Fruit fly (Drosophila melanogaster) whole organism, embryonic: ENCODE measurements around the gene Cep97.

Source experiments
- ATbp ChIP-seq: fragments of 200-800 bp; sonication (Bioruptor generic); optimal IDR thresholded peaks from 2 replicates; lab custom pipeline; 2017; ENCODE audit warnings: missing biosample characterization, mild to moderate bottlenecking, missing genetic modification characterization, missing genetic modification reagents
- Aef1 ChIP-seq: fragments of 200-800 bp; sonication (Bioruptor generic); IDR thresholded peaks from 3 replicates; pipeline ENCODE4 v1.3.6; 2022; ENCODE audit warnings: missing biosample characterization, missing genetic modification characterization
- Asciz ChIP-seq: fragments of 200-800 bp; sonication (Bioruptor generic); optimal IDR thresholded peaks from 2 replicates; lab custom pipeline; 2017; ENCODE audit warnings: missing biosample characterization, mild to moderate bottlenecking, missing genetic modification characterization, missing genetic modification reagents
- CG10274 ChIP-seq: fragments of 200-800 bp; sonication (Bioruptor generic); optimal IDR thresholded peaks from 3 replicates; lab custom pipeline; 2017; ENCODE audit warnings: missing biosample characterization, mild to moderate bottlenecking, missing genetic modification characterization
- CG10979 ChIP-seq: fragments of 200-800 bp; sonication (Bioruptor generic); optimal IDR thresholded peaks from 2 replicates; lab custom pipeline; 2018; ENCODE audit warnings: missing biosample characterization, mild to moderate bottlenecking, missing genetic modification characterization, moderate library complexity
- CG11456 ChIP-seq: fragments of 200-800 bp; sonication (Bioruptor generic); IDR thresholded peaks from 3 replicates; pipeline ENCODE4 v1.3.6; 2022; ENCODE audit warnings: missing biosample characterization, missing genetic modification characterization
- CG11696 ChIP-seq: fragments of 200-800 bp; sonication (Bioruptor generic); IDR thresholded peaks from 2 replicates; pipeline ENCODE4 v1.3.6; 2022; ENCODE audit warnings: missing biosample characterization, missing genetic modification characterization
- CG11723 ChIP-seq: fragments of 200-800 bp; sonication (Bioruptor generic); optimal IDR thresholded peaks from 2 replicates; lab custom pipeline; 2017; ENCODE audit warnings: missing biosample characterization, mild to moderate bottlenecking, missing genetic modification characterization
- CG12155 ChIP-seq: fragments of 200-800 bp; sonication (Bioruptor generic); optimal IDR thresholded peaks from 3 replicates; lab custom pipeline; 2016; ENCODE audit warnings: missing biosample characterization, missing genetic modification characterization
- CG1233 ChIP-seq: fragments of 200-800 bp; sonication (Bioruptor generic); optimal IDR thresholded peaks from 4 replicates; lab custom pipeline; 2018; ENCODE audit warnings: missing biosample characterization, mild to moderate bottlenecking, missing genetic modification characterization
- CG12659 ChIP-seq: fragments of 200-800 bp; sonication (Bioruptor generic); optimal IDR thresholded peaks from 3 replicates; lab custom pipeline; 2017; ENCODE audit warnings: mild to moderate bottlenecking, missing biosample characterization, missing genetic modification reagents, missing genetic modification characterization
- CG12942 ChIP-seq: fragments of 200-800 bp; sonication (Bioruptor generic); optimal IDR thresholded peaks from 3 replicates; lab custom pipeline; 2016; ENCODE audit warnings: missing biosample characterization, missing genetic modification characterization
- CG14860 ChIP-seq: fragments of 200-800 bp; sonication (Bioruptor generic); IDR thresholded peaks from 3 replicates; pipeline ENCODE4 v1.3.6; 2022; ENCODE audit warnings: missing biosample characterization, missing genetic modification characterization; ENCODE audit not compliant: partially characterized antibody
- CG16779 ChIP-seq: fragments of 200-800 bp; sonication (Bioruptor generic); IDR thresholded peaks from 2 replicates; pipeline ENCODE4 v1.3.6; 2022; ENCODE audit warnings: missing biosample characterization, missing genetic modification characterization
- CG17829 ChIP-seq: fragments of 200-800 bp; optimal IDR thresholded peaks from 2 replicates; lab custom pipeline; 2019; ENCODE audit warnings: missing biosample characterization, mild to moderate bottlenecking, missing genetic modification characterization, moderate library complexity
- CG2116 ChIP-seq: fragments of 200-800 bp; sonication (Bioruptor generic); optimal IDR thresholded peaks from 3 replicates; lab custom pipeline; 2018; ENCODE audit warnings: missing biosample characterization, mild to moderate bottlenecking, missing genetic modification characterization
- CG2875 ChIP-seq: fragments of 200-800 bp; sonication (Bioruptor generic); optimal IDR thresholded peaks from 2 replicates; lab custom pipeline; 2017; ENCODE audit warnings: missing biosample characterization, mild to moderate bottlenecking, missing genetic modification characterization, missing genetic modification reagents
- CG31224 ChIP-seq: fragments of 200-800 bp; sonication (Bioruptor generic); IDR thresholded peaks from 2 replicates; pipeline ENCODE4 v1.3.6; 2022; ENCODE audit warnings: missing biosample characterization, missing genetic modification characterization
- CG32532 ChIP-seq: fragments of 200-800 bp; sonication (Bioruptor generic); IDR thresholded peaks from 2 replicates; pipeline ENCODE4 v1.3.6; 2022; ENCODE audit warnings: missing biosample characterization, missing genetic modification characterization
- CG3281 ChIP-seq: fragments of 200-800 bp; sonication (Bioruptor generic); optimal IDR thresholded peaks from 3 replicates; lab custom pipeline; 2017; ENCODE audit warnings: missing biosample characterization, mild to moderate bottlenecking, missing genetic modification characterization
- CG3726 ChIP-seq: fragments of 200-800 bp; sonication (Bioruptor generic); IDR thresholded peaks from 3 replicates; pipeline ENCODE4, ENCODE4 v1.3.6; 2022; ENCODE audit warnings: missing biosample characterization, missing genetic modification characterization
- CG6689 ChIP-seq: fragments of 200-800 bp; sonication (Bioruptor generic); IDR thresholded peaks from 2 replicates; pipeline ENCODE4 v1.3.6; 2022; ENCODE audit warnings: missing biosample characterization, missing genetic modification characterization
- CG7963 ChIP-seq: fragments of 200-800 bp; sonication (Bioruptor generic); IDR thresholded peaks from 3 replicates; pipeline ENCODE4 v1.3.6; 2022; ENCODE audit warnings: missing biosample characterization, missing genetic modification characterization; ENCODE audit not compliant: partially characterized antibody
- CG9876 ChIP-seq: fragments of 200-800 bp; sonication (Bioruptor generic); optimal IDR thresholded peaks from 2 replicates; lab custom pipeline; 2016; ENCODE audit warnings: missing biosample characterization, missing genetic modification characterization
- CG9932 ChIP-seq: fragments of 200-800 bp; sonication (Bioruptor generic); IDR thresholded peaks from 2 replicates; pipeline ENCODE4 v1.3.6; 2022; ENCODE audit warnings: missing biosample characterization, missing genetic modification characterization
- Ets65A ChIP-seq: fragments of 200-800 bp; sonication (Bioruptor generic); peaks from one replicate; lab custom pipeline; 2016; ENCODE audit warnings: missing biosample characterization, missing genetic modification characterization
- Hmr ChIP-seq: fragments of 200-800 bp; sonication (Bioruptor generic); optimal IDR thresholded peaks from 3 replicates; lab custom pipeline; 2017; ENCODE audit warnings: mild to moderate bottlenecking, missing biosample characterization, missing genetic modification reagents, missing genetic modification characterization
- Kr ChIP-seq: fragments of 200-800 bp; sonication (Bioruptor generic); optimal IDR thresholded peaks from 2 replicates; lab custom pipeline; 2017; ENCODE audit warnings: missing biosample characterization, mild to moderate bottlenecking, missing genetic modification characterization
- MESR4 ChIP-seq: fragments of 200-800 bp; sonication (Bioruptor generic); optimal IDR thresholded peaks from 2 replicates; lab custom pipeline; 2018; ENCODE audit warnings: missing biosample characterization, mild to moderate bottlenecking, missing genetic modification characterization, moderate library complexity
- Med ChIP-seq: fragments of 200-800 bp; sonication (Bioruptor generic); peaks from one replicate; lab custom pipeline; 2016; ENCODE audit warnings: missing biosample characterization, missing genetic modification characterization, mild to moderate bottlenecking, inconsistent platforms, moderate library complexity
- Nf-YC ChIP-seq: fragments of 200-800 bp; optimal IDR thresholded peaks from 3 replicates; lab custom pipeline; 2019; ENCODE audit warnings: missing biosample characterization, mild to moderate bottlenecking, missing genetic modification characterization, moderate library complexity
- Ptx1 ChIP-seq: fragments of 200-800 bp; sonication (Bioruptor generic); IDR thresholded peaks from 2 replicates; pipeline ENCODE4 v1.3.6; 2022; ENCODE audit warnings: missing biosample characterization, missing genetic modification characterization
- Xrp1 ChIP-seq: fragments of 200-800 bp; sonication (Bioruptor generic); IDR thresholded peaks from 2 replicates; pipeline ENCODE4 v1.3.6; 2022; ENCODE audit warnings: missing biosample characterization, missing genetic modification characterization
- ci ChIP-seq: fragments of 200-800 bp; sonication (Bioruptor generic); IDR thresholded peaks from 3 replicates; pipeline ENCODE4 v1.3.6; 2022; ENCODE audit warnings: missing biosample characterization, missing genetic modification characterization
- eyg ChIP-seq: fragments of 200-800 bp; sonication (Bioruptor generic); optimal IDR thresholded peaks from 3 replicates; lab custom pipeline; 2016; ENCODE audit warnings: missing biosample characterization, missing genetic modification characterization
- fd102C ChIP-seq: fragments of 200-800 bp; sonication (Bioruptor generic); optimal IDR thresholded peaks from 2 replicates; lab custom pipeline; 2018; ENCODE audit warnings: missing biosample characterization, mild to moderate bottlenecking, missing genetic modification characterization, moderate library complexity
- gcm ChIP-seq: fragments of 200-800 bp; sonication (Bioruptor generic); optimal IDR thresholded peaks from 2 replicates; lab custom pipeline; 2019; ENCODE audit warnings: missing biosample characterization, mild to moderate bottlenecking, missing genetic modification characterization, moderate library complexity
- gsb-n ChIP-seq: fragments of 200-800 bp; sonication (Bioruptor generic); optimal IDR thresholded peaks from 3 replicates; lab custom pipeline; 2018; ENCODE audit warnings: missing biosample characterization, mild to moderate bottlenecking, missing genetic modification characterization
- nau ChIP-seq: fragments of 200-800 bp; sonication (Bioruptor generic); optimal IDR thresholded peaks from 3 replicates; lab custom pipeline; 2017; ENCODE audit warnings: missing biosample characterization, mild to moderate bottlenecking, missing genetic modification characterization, missing genetic modification reagents
- pan ChIP-seq, 4 experiments: fragments of >200 bp in 3 of 4; fragments of 200-800 bp in 1 of 4; sonication (Bioruptor generic) in 1 of 4; optimal IDR thresholded peaks in 3 of 4; IDR thresholded peaks in 1 of 4; 2 replicates each; pipeline versions ENCODE4 v1.3.6 to Lab custom; 2017 to 2022; ENCODE audit warnings: missing biosample characterization in 2 of 4, missing genetic modification characterization in 2 of 4, mixed read lengths in 1 of 4
- pb ChIP-seq: fragments of 200-800 bp; sonication (Bioruptor generic); optimal IDR thresholded peaks from 3 replicates; lab custom pipeline; 2016; ENCODE audit warnings: missing biosample characterization, missing genetic modification characterization
- pros ChIP-seq: fragments of 200-800 bp; sonication (Bioruptor generic); optimal IDR thresholded peaks from 3 replicates; lab custom pipeline; 2019; ENCODE audit warnings: missing biosample characterization, mild to moderate bottlenecking, missing genetic modification characterization, moderate library complexity
- psq ChIP-seq: fragments of 200-800 bp; sonication (Bioruptor generic); optimal IDR thresholded peaks from 2 replicates; lab custom pipeline; 2017; ENCODE audit warnings: missing biosample characterization, missing genetic modification characterization
- row ChIP-seq: fragments of 200-800 bp; sonication (Bioruptor generic); IDR thresholded peaks from 3 replicates; pipeline ENCODE4 v1.3.6; 2022; ENCODE audit warnings: missing biosample characterization, missing genetic modification characterization
- scrt ChIP-seq: fragments of 200-800 bp; sonication (Bioruptor generic); optimal IDR thresholded peaks from 2 replicates; lab custom pipeline; 2018; ENCODE audit warnings: missing biosample characterization, mild to moderate bottlenecking, missing genetic modification characterization, moderate library complexity
- tgo ChIP-seq: fragments of 200-800 bp; sonication (Bioruptor generic); IDR thresholded peaks from 3 replicates; pipeline ENCODE4 v1.3.6; 2022; ENCODE audit warnings: missing biosample characterization, missing genetic modification characterization
- tio ChIP-seq: fragments of 200-800 bp; sonication (Bioruptor generic); optimal IDR thresholded peaks from 2 replicates; lab custom pipeline; 2017; ENCODE audit warnings: missing biosample characterization, missing genetic modification characterization, inconsistent platforms
- toy ChIP-seq: fragments of 200-800 bp; sonication (Bioruptor generic); IDR thresholded peaks from 2 replicates; pipeline ENCODE4 v1.3.6; 2022; ENCODE audit warnings: missing biosample characterization, missing genetic modification characterization
- trem ChIP-seq: fragments of 200-800 bp; optimal IDR thresholded peaks from 3 replicates; lab custom pipeline; 2019; ENCODE audit warnings: missing biosample characterization, mild to moderate bottlenecking, missing genetic modification characterization, moderate library complexity
- twi ChIP-seq: fragments of 200-800 bp; optimal IDR thresholded peaks from 2 replicates; lab custom pipeline; 2019; ENCODE audit warnings: missing biosample characterization, mild to moderate bottlenecking, missing genetic modification characterization, moderate library complexity
- wor ChIP-seq: fragments of 200-800 bp; sonication (Bioruptor generic); IDR thresholded peaks from 2 replicates; pipeline ENCODE4 v1.3.6; 2022; ENCODE audit warnings: missing biosample characterization, missing genetic modification characterization

Gene Cep97

DNA sequence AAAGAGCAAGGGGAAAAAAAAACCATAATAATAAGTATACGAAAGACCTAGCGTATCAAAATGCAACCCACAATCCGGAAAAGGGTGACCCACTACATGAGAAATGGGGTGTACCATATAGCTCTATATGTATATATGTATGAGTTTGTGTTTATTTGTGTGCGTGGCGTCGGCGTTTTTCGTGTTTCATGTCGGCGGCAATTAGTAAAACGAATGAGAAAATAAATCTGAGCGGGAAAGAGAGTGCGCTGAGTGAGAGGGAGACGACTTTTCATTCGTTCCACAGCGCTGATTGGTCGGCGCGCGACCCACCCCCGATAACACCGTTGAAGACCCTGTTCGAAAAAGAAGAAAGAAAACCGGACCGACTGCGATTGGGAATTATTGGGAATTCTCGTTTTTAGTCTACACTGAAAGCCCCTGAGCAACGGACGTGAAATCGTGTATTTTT, 31.0 kb upstream of the Cep97 start, which contains the start of gene slp2 (continued):
- TF ChIP-seq CG1233 (GFP tag; lab: Kevin White, UChicago) (no peak), Asciz (GFP tag; lab: Kevin White, UChicago) (no peak), gcm (GFP tag; lab: Kevin White, UChicago) (peak; percentile 18), pb (GFP tag; lab: Kevin White, UChicago) (no peak), ATbp (GFP tag; lab: Kevin White, UChicago) (no peak), pros (GFP tag; lab: Kevin White, UChicago) (peak; percentile 69), Aef1 (GFP tag; lab: Robert Waterston, UW) (no peak), CG12942 (GFP tag; lab: Kevin White, UChicago) (no peak), CG7963 (no peak), trem (tag; lab: Kevin White, UChicago) (no peak), CG32532 (no peak), CG11696 (GFP tag; lab: Robert Waterston, UW) (no peak), CG16779 (GFP tag; lab: Robert Waterston, UW) (no peak), toy (GFP tag; lab: Robert Waterston, UW) (no peak), CG11723 (no peak), twi (tag; lab: Kevin White, UChicago) (peak; percentile 9), CG9932 (GFP tag; lab: Robert Waterston, UW) (0 out of 2 replicates have a peak, but pooled peaks have one; percentile 24), CG10979 (no peak), MESR4 (GFP tag; lab: Kevin White, UChicago) (no peak), Hmr (no peak), CG10274 (GFP tag; lab: Kevin White, UChicago) (no peak), CG11456 (GFP tag; lab: Robert Waterston, UW) (no peak), CG2875 (GFP tag; lab: Kevin White, UChicago) (no peak), pan (optimal IDR thresholded peaks at IDR 0.05; lab: Kevin White, UChicago) (no peak), pan (GFP tag; optimal IDR thresholded peaks at IDR 0.05 in 1 of 2, IDR thresholded peaks at IDR 0.05 in 1 of 2) (peak in 1 of 2 experiments; percentile 60), CG31224 (GFP tag; lab: Robert Waterston, UW) (no peak), gsb-n (tag; lab: Kevin White, UChicago) (peak; percentile 73), CG6689 (GFP tag; lab: Robert Waterston, UW) (no peak), nau (GFP tag; lab: Kevin White, UChicago) (no peak), eyg (GFP tag; lab: Kevin White, UChicago) (no peak), Kr (peak; percentile 38), scrt (GFP tag; lab: Kevin White, UChicago) (no peak)
- TF ChIP-seq, all 482 proteins: peak for 42

- TF ChIP-seq CG2116 (GFP tag; lab: Kevin White, UChicago) (no peak), row (GFP tag; lab: Robert Waterston, UW) (peak; percentile 32; the same call in 1 of the 3 replicates), CG3281 (GFP tag; lab: Kevin White, UChicago) (no peak), Ptx1 (peak; percentile 19; the same call in 1 of the 2 replicates), Ets65A (GFP tag; lab: Kevin White, UChicago) (peak; percentile 75), CG17829 (tag; lab: Kevin White, UChicago) (peak; percentile 45), wor (0 out of 2 replicates have a peak, but pooled peaks have one; percentile 30), fd102C (no peak), psq (GFP tag; lab: Kevin White, UChicago) (no peak), CG12155 (no peak), Nf-YC (no peak), CG3726 (GFP tag; lab: Robert Waterston, UW) (no peak), ci (GFP tag; lab: Robert Waterston, UW) (0 out of 3 replicates have a peak, but pooled peaks have one; percentile 40), toy (GFP tag; lab: Robert Waterston, UW) (no peak), tgo (GFP tag; lab: Robert Waterston, UW) (no peak; the same call in 2 of the 3 replicates), CG12659 (GFP tag; lab: Kevin White, UChicago) (no peak), tio (no peak), CG9876 (GFP tag; lab: Kevin White, UChicago) (no peak), Med (peak; percentile 67), CG14860 (GFP tag; lab: Robert Waterston, UW) (no peak), Xrp1 (peak; percentile 75)
Observed at dm6 chr2L:3840975-3841374, 26.5 kb upstream of the Cep97 start.
